Worm (Caenorhabditis elegans): ENCODE measurements around the gene ssup-72.

- TF ChIP-seq unc-39 (tag; optimal IDR thresholded peaks at IDR 0.05): no peak
- no peak for TF ChIP-seq ceh-82 (tag; optimal IDR thresholded peaks at IDR 0.05)
- no peak for TF ChIP-seq skn-1 (tag; optimal IDR thresholded peaks at IDR 0.05)
These were observed 15.5 kb downstream of the ssup-72 start, which contains the start of gene T13C2.2 for ce11 chrII:6791891-6792290.
